Fruit fly (Drosophila melanogaster) whole organism, embryonic: ENCODE data around the gene CG13454.

Experiments used
- Abd-B ChIP-seq: fragments of 200-800 bp; sonication (Bioruptor generic); optimal IDR thresholded peaks from 2 replicates; lab custom pipeline; 2018; ENCODE audit warnings: missing biosample characterization, mild to moderate bottlenecking, missing genetic modification characterization, moderate library complexity
- CG11723 ChIP-seq: fragments of 200-800 bp; sonication (Bioruptor generic); optimal IDR thresholded peaks from 2 replicates; lab custom pipeline; 2017; ENCODE audit warnings: missing biosample characterization, mild to moderate bottlenecking, missing genetic modification characterization
- CG13624 ChIP-seq: fragments of 200-800 bp; sonication (Bioruptor generic); optimal IDR thresholded peaks from 2 replicates; lab custom pipeline; 2016; ENCODE audit warnings: missing biosample characterization, missing genetic modification characterization
- CG14667 ChIP-seq: fragments of 200-800 bp; sonication (Bioruptor generic); IDR thresholded peaks from 2 replicates; pipeline ENCODE4 v1.3.6; 2022; ENCODE audit warnings: missing biosample characterization, missing genetic modification characterization
- CG14860 ChIP-seq: fragments of 200-800 bp; sonication (Bioruptor generic); IDR thresholded peaks from 3 replicates; pipeline ENCODE4 v1.3.6; 2022; ENCODE audit warnings: missing biosample characterization, missing genetic modification characterization; ENCODE audit not compliant: partially characterized antibody
- CG15479 ChIP-seq: fragments of 200-800 bp; sonication (Bioruptor generic); optimal IDR thresholded peaks from 3 replicates; lab custom pipeline; 2019; ENCODE audit warnings: missing biosample characterization, mild to moderate bottlenecking, missing genetic modification characterization, moderate library complexity
- CG1603 ChIP-seq: fragments of 200-800 bp; sonication (Bioruptor generic); optimal IDR thresholded peaks from 2 replicates; lab custom pipeline; 2019; ENCODE audit warnings: missing biosample characterization, mild to moderate bottlenecking, missing genetic modification characterization, moderate library complexity
- CG2678 ChIP-seq: fragments of 200-800 bp; sonication (Bioruptor generic); optimal IDR thresholded peaks from 3 replicates; lab custom pipeline; 2019; ENCODE audit warnings: missing biosample characterization, mild to moderate bottlenecking, missing genetic modification characterization, moderate library complexity
- CG3065 ChIP-seq: fragments of 200-800 bp; sonication (Bioruptor generic); optimal IDR thresholded peaks from 2 replicates; lab custom pipeline; 2016; ENCODE audit warnings: missing biosample characterization, missing genetic modification characterization
- CG34224 ChIP-seq: fragments of 200-800 bp; sonication (Bioruptor generic); IDR thresholded peaks from 3 replicates; pipeline ENCODE4 v1.3.6; 2022; ENCODE audit warnings: missing biosample characterization, missing genetic modification characterization; ENCODE audit not compliant: partially characterized antibody
- CG43689 ChIP-seq: fragments of 200-800 bp; sonication (Bioruptor generic); IDR thresholded peaks from 2 replicates; pipeline ENCODE4 v1.3.6; 2022; ENCODE audit warnings: missing biosample characterization, missing genetic modification characterization
- CG5180 ChIP-seq: fragments of 200-800 bp; sonication (Bioruptor generic); optimal IDR thresholded peaks from 3 replicates; lab custom pipeline; 2017; ENCODE audit warnings: missing biosample characterization, missing genetic modification characterization, mild to moderate bottlenecking, moderate library complexity, missing genetic modification reagents
- CG6272 ChIP-seq: fragments of 200-800 bp; sonication (Bioruptor generic); IDR thresholded peaks from 2 replicates; pipeline ENCODE4 v1.3.6; 2022; ENCODE audit warnings: missing biosample characterization, missing genetic modification characterization
- CG6791 ChIP-seq: fragments of 200-800 bp; sonication (Bioruptor generic); IDR thresholded peaks from 3 replicates; pipeline ENCODE4 v1.3.6; 2022; ENCODE audit warnings: missing biosample characterization, missing genetic modification characterization; ENCODE audit not compliant: partially characterized antibody
- CG7372 ChIP-seq: fragments of 200-800 bp; sonication (Bioruptor generic); IDR thresholded peaks from 2 replicates; pipeline ENCODE4 v1.3.6; 2022; ENCODE audit warnings: missing biosample characterization, missing genetic modification characterization
- CG7963 ChIP-seq: fragments of 200-800 bp; sonication (Bioruptor generic); IDR thresholded peaks from 3 replicates; pipeline ENCODE4 v1.3.6; 2022; ENCODE audit warnings: missing biosample characterization, missing genetic modification characterization; ENCODE audit not compliant: partially characterized antibody
- CG8388 ChIP-seq: fragments of 200-800 bp; sonication (Bioruptor generic); optimal IDR thresholded peaks from 2 replicates; lab custom pipeline; 2019; ENCODE audit warnings: missing biosample characterization, mild to moderate bottlenecking, missing genetic modification characterization, moderate library complexity
- CG8478 ChIP-seq: fragments of >200 bp; optimal IDR thresholded peaks from 2 replicates; lab custom pipeline; 2018
- CoRest ChIP-seq: fragments of 200-800 bp; sonication (Bioruptor generic); optimal IDR thresholded peaks from 3 replicates; lab custom pipeline; 2018; ENCODE audit warnings: missing biosample characterization, mild to moderate bottlenecking, missing genetic modification characterization, moderate library complexity
- Dfd ChIP-seq, 2 experiments: fragments of >200 bp; optimal IDR thresholded peaks; 2 replicates each; lab custom pipeline; 2017; ENCODE audit warnings: missing biosample characterization in 2 of 2, missing genetic modification characterization in 2 of 2
- Dip2 ChIP-seq: fragments of 200-800 bp; sonication (Bioruptor generic); IDR thresholded peaks from 2 replicates; pipeline ENCODE4 v1.3.6; 2022; ENCODE audit warnings: missing biosample characterization, missing genetic modification characterization
- Dip3 ChIP-seq: fragments of 200-800 bp; sonication (Bioruptor generic); optimal IDR thresholded peaks from 3 replicates; lab custom pipeline; 2016; ENCODE audit warnings: missing biosample characterization, missing genetic modification characterization
- E2f1 ChIP-seq: fragments of 200-800 bp; sonication (Bioruptor generic); IDR thresholded peaks from 2 replicates; pipeline ENCODE4 v1.3.6; 2022; ENCODE audit warnings: missing biosample characterization, missing genetic modification characterization
- Gsc ChIP-seq: fragments of 200-800 bp; sonication (Bioruptor generic); IDR thresholded peaks from 2 replicates; pipeline ENCODE4 v1.3.6; 2022; ENCODE audit warnings: missing biosample characterization, missing genetic modification characterization
- Hand ChIP-seq: fragments of 200-800 bp; sonication (Bioruptor generic); optimal IDR thresholded peaks from 2 replicates; lab custom pipeline; 2017; ENCODE audit warnings: mild to moderate bottlenecking, missing biosample characterization, missing genetic modification reagents, missing genetic modification characterization
- Mes4 ChIP-seq: fragments of 200-800 bp; sonication (Bioruptor generic); optimal IDR thresholded peaks from 2 replicates; lab custom pipeline; 2016; ENCODE audit warnings: missing biosample characterization, missing genetic modification characterization
- Optix ChIP-seq: fragments of 200-800 bp; sonication (Bioruptor generic); IDR thresholded peaks from 3 replicates; pipeline ENCODE4 v1.3.6; 2022; ENCODE audit warnings: missing biosample characterization, missing genetic modification characterization
- Rx ChIP-seq: fragments of 200-800 bp; sonication (Bioruptor generic); IDR thresholded peaks from 2 replicates; pipeline ENCODE4 v1.3.6; 2022; ENCODE audit warnings: missing biosample characterization, missing genetic modification characterization
- Sox100B ChIP-seq: fragments of 200-800 bp; sonication (Bioruptor generic); optimal IDR thresholded peaks from 3 replicates; lab custom pipeline; 2018; ENCODE audit warnings: missing biosample characterization, mild to moderate bottlenecking, missing genetic modification characterization
- Stat92E ChIP-seq, 3 experiments: fragments of >200 bp in 2 of 3; fragments of 200-800 bp in 1 of 3; sonication (Bioruptor generic) in 1 of 3; optimal IDR thresholded peaks; 2 replicates each; lab custom pipeline; 2017 to 2019; ENCODE audit warnings: missing biosample characterization in 3 of 3, missing genetic modification characterization in 3 of 3, mild to moderate bottlenecking in 1 of 3, moderate library complexity in 1 of 3
- cg ChIP-seq: fragments of 200-800 bp; sonication (Bioruptor generic); optimal IDR thresholded peaks from 3 replicates; lab custom pipeline; 2019; ENCODE audit warnings: missing biosample characterization, mild to moderate bottlenecking, missing genetic modification characterization, moderate library complexity
- da ChIP-seq: fragments of 200-800 bp; sonication (Bioruptor generic); optimal IDR thresholded peaks from 2 replicates; lab custom pipeline; 2016; ENCODE audit warnings: missing biosample characterization, missing genetic modification characterization
- eyg ChIP-seq: fragments of 200-800 bp; sonication (Bioruptor generic); optimal IDR thresholded peaks from 3 replicates; lab custom pipeline; 2016; ENCODE audit warnings: missing biosample characterization, missing genetic modification characterization
- fd96Cb ChIP-seq: fragments of 200-800 bp; sonication (Bioruptor generic); optimal IDR thresholded peaks from 2 replicates; lab custom pipeline; 2018; ENCODE audit warnings: missing biosample characterization, mild to moderate bottlenecking, missing genetic modification characterization, moderate library complexity
- fu2 ChIP-seq: fragments of 200-800 bp; sonication (Bioruptor generic); optimal IDR thresholded peaks from 2 replicates; lab custom pipeline; 2016; ENCODE audit warnings: missing biosample characterization, missing genetic modification characterization
- gce ChIP-seq: fragments of 200-800 bp; sonication (Bioruptor generic); IDR thresholded peaks from 3 replicates; pipeline ENCODE4 v1.3.6; 2022; ENCODE audit warnings: missing biosample characterization, missing genetic modification characterization
- gem ChIP-seq: fragments of 200-800 bp; sonication (Bioruptor generic); optimal IDR thresholded peaks from 2 replicates; lab custom pipeline; 2019; ENCODE audit warnings: missing biosample characterization, mild to moderate bottlenecking, missing genetic modification characterization, moderate library complexity
- grau ChIP-seq: fragments of 200-800 bp; optimal IDR thresholded peaks from 3 replicates; lab custom pipeline; 2019; ENCODE audit warnings: missing biosample characterization, mild to moderate bottlenecking, missing genetic modification characterization, moderate library complexity
- her ChIP-seq: fragments of 200-800 bp; sonication (Bioruptor generic); optimal IDR thresholded peaks from 2 replicates; lab custom pipeline; 2016; ENCODE audit warnings: missing biosample characterization, missing genetic modification characterization
- inv ChIP-seq: fragments of 200-800 bp; sonication (Bioruptor generic); IDR thresholded peaks from 2 replicates; pipeline ENCODE4 v1.3.6; 2022; ENCODE audit warnings: missing biosample characterization, missing genetic modification characterization; ENCODE audit not compliant: partially characterized antibody
- nau ChIP-seq: fragments of 200-800 bp; sonication (Bioruptor generic); optimal IDR thresholded peaks from 3 replicates; lab custom pipeline; 2017; ENCODE audit warnings: missing biosample characterization, mild to moderate bottlenecking, missing genetic modification characterization, missing genetic modification reagents
- nmo ChIP-seq: fragments of 200-800 bp; sonication (Bioruptor generic); optimal IDR thresholded peaks from 2 replicates; lab custom pipeline; 2018; ENCODE audit warnings: missing biosample characterization, mild to moderate bottlenecking, missing genetic modification characterization, moderate library complexity
- pan ChIP-seq, 4 experiments: fragments of >200 bp in 3 of 4; fragments of 200-800 bp in 1 of 4; sonication (Bioruptor generic) in 1 of 4; optimal IDR thresholded peaks in 3 of 4; IDR thresholded peaks in 1 of 4; 2 replicates each; pipeline versions ENCODE4 v1.3.6 to Lab custom; 2017 to 2022; ENCODE audit warnings: missing biosample characterization in 2 of 4, missing genetic modification characterization in 2 of 4, mixed read lengths in 1 of 4
- sens-2 ChIP-seq: fragments of 200-800 bp; sonication (Bioruptor generic); IDR thresholded peaks from 2 replicates; pipeline ENCODE4 v1.3.6; 2022; ENCODE audit warnings: missing biosample characterization, missing genetic modification characterization
- twi ChIP-seq: fragments of 200-800 bp; optimal IDR thresholded peaks from 2 replicates; lab custom pipeline; 2019; ENCODE audit warnings: missing biosample characterization, mild to moderate bottlenecking, missing genetic modification characterization, moderate library complexity
- tx ChIP-seq: fragments of 200-800 bp; sonication (Bioruptor generic); optimal IDR thresholded peaks from 2 replicates; lab custom pipeline; 2016; ENCODE audit warnings: missing biosample characterization, missing genetic modification characterization
- unc-4 ChIP-seq: fragments of 200-800 bp; sonication (Bioruptor generic); IDR thresholded peaks from 2 replicates; pipeline ENCODE4 v1.3.6; 2022; ENCODE audit warnings: missing biosample characterization, missing genetic modification characterization; ENCODE audit not compliant: partially characterized antibody
- unpg ChIP-seq: fragments of 200-800 bp; sonication (Bioruptor generic); optimal IDR thresholded peaks from 3 replicates; lab custom pipeline; 2018; ENCODE audit warnings: missing biosample characterization, mild to moderate bottlenecking, missing genetic modification characterization, moderate library complexity
- zfh2 ChIP-seq: fragments of 200-800 bp; sonication (Bioruptor generic); optimal IDR thresholded peaks from 2 replicates; lab custom pipeline; 2016; ENCODE audit warnings: missing biosample characterization, missing genetic modification characterization

Gene CG13454

DNA sequence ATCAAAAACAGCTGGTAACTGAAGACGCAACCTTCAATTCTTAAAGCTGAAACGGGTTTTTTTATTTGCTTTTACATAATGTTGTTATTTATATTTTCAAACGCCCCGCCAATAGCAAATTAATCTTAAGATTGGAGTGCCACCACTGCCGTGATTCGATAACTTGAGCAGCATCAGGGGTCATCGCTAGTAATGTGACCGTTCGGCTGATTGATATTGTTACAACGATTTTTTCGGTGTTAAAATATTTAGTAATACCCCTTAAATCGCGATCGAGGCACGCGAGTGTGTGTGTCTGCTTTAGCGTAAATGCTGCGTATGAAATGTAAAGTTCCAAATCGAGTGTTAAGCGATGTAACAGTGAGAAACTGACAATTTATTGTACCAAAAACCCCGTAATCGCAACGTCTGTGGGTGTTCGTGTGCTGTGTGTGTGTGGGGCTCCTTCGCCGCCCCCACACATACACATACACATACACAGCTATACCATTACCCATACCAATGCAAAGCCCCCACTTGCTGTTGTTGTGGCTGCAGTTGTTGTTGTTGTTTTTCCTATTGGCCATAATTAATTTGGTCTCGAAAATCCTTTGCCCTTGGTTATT, 49.1 kb upstream of the CG13454 start, which contains the start of gene dop (continued):
- TF ChIP-seq CG7963 (GFP tag; lab: Robert Waterston, UW) = no peak; the same call in 2 of the 3 replicates
- no peak for TF ChIP-seq tx (GFP tag; lab: Kevin White, UChicago)
- TF ChIP-seq Hand (GFP tag; lab: Kevin White, UChicago) = no peak
- TF ChIP-seq CG11723 (GFP tag; lab: Kevin White, UChicago) = no peak
- no peak for TF ChIP-seq Sox100B (GFP tag; lab: Kevin White, UChicago)
- no peak for TF ChIP-seq CG15479 (GFP tag; lab: Kevin White, UChicago)
- peak; percentile 33 for TF ChIP-seq CoRest
- no peak for TF ChIP-seq Gsc (GFP tag; lab: Robert Waterston, UW)
- no peak for TF ChIP-seq CG3065 (GFP tag; lab: Kevin White, UChicago)
- TF ChIP-seq cg = peak; percentile 97
- no peak for TF ChIP-seq CG6272 (GFP tag; lab: Robert Waterston, UW)
- TF ChIP-seq gem (tag; lab: Kevin White, UChicago) = peak; percentile 33
- peak; percentile 2 for TF ChIP-seq grau (tag; lab: Kevin White, UChicago)
- no peak for TF ChIP-seq Rx (GFP tag; lab: Robert Waterston, UW)
- TF ChIP-seq gce (GFP tag; lab: Robert Waterston, UW) = no peak
- TF ChIP-seq nmo (GFP tag; lab: Kevin White, UChicago) = peak; percentile 30
- no peak for TF ChIP-seq E2f1 (GFP tag; lab: Robert Waterston, UW)
- TF ChIP-seq zfh2 (GFP tag; lab: Kevin White, UChicago) = peak; percentile 44
- TF ChIP-seq fu2 (GFP tag; lab: Kevin White, UChicago) = no peak
- no peak for TF ChIP-seq CG13624
- no peak for TF ChIP-seq CG2678 (tag; lab: Kevin White, UChicago)
- no peak for TF ChIP-seq eyg
- TF ChIP-seq da (GFP tag; lab: Kevin White, UChicago) = no peak
- no peak for TF ChIP-seq CG8388 (GFP tag; lab: Kevin White, UChicago)
- TF ChIP-seq nau (GFP tag; lab: Kevin White, UChicago) = no peak
- no peak for TF ChIP-seq Optix
- no peak for TF ChIP-seq CG14667 (GFP tag; lab: Robert Waterston, UW)
- TF ChIP-seq inv = peak; percentile 49; the same call in 1 of the 2 replicates
- TF ChIP-seq CG6791 (GFP tag; lab: Robert Waterston, UW) = peak; percentile 52; the same call in 2 of the 3 replicates
- TF ChIP-seq sens-2 (GFP tag; lab: Robert Waterston, UW) = no peak
- no peak for TF ChIP-seq unpg (GFP tag; lab: Kevin White, UChicago)
- TF ChIP-seq fd96Cb (tag; lab: Kevin White, UChicago) = no peak
- TF ChIP-seq CG34224 = peak; percentile 58
- peak; percentile 35 for TF ChIP-seq her (GFP tag; lab: Kevin White, UChicago)
- no peak for TF ChIP-seq pan (optimal IDR thresholded peaks at IDR 0.05; lab: Kevin White, UChicago)
- no peak for TF ChIP-seq pan (GFP tag; optimal IDR thresholded peaks at IDR 0.05 in 1 of 2, IDR thresholded peaks at IDR 0.05 in 1 of 2)
- peak; percentile 90 for TF ChIP-seq CG8478 (lab: Kevin White, UChicago)
- TF ChIP-seq Dfd (GFP tag; optimal IDR thresholded peaks at IDR 0.05; lab: Kevin White, UChicago) = no peak
- TF ChIP-seq CG14860 (GFP tag; lab: Robert Waterston, UW) = peak; percentile 59
- no peak for TF ChIP-seq Dip2 (GFP tag; lab: Robert Waterston, UW)
- TF ChIP-seq unc-4 (GFP tag; lab: Robert Waterston, UW) = peak; percentile 70
- TF ChIP-seq Abd-B = peak; percentile 9
- no peak for TF ChIP-seq Mes4 (GFP tag; lab: Kevin White, UChicago)
- TF ChIP-seq CG43689 (GFP tag; lab: Robert Waterston, UW) = no peak
- TF ChIP-seq CG1603 (tag; lab: Kevin White, UChicago) = peak; percentile 62
- no peak for TF ChIP-seq Dip3
- TF ChIP-seq CG7372 (GFP tag; lab: Robert Waterston, UW) = no peak
- TF ChIP-seq Stat92E (GFP tag; optimal IDR thresholded peaks at IDR 0.05; lab: Kevin White, UChicago) = no peak
- no peak for TF ChIP-seq twi (tag; lab: Kevin White, UChicago)
- TF ChIP-seq CG5180 (GFP tag; lab: Kevin White, UChicago) = no peak
